Fruit fly (Drosophila melanogaster): Measurements from ENCODE around the gene IKKbeta.

DNA sequence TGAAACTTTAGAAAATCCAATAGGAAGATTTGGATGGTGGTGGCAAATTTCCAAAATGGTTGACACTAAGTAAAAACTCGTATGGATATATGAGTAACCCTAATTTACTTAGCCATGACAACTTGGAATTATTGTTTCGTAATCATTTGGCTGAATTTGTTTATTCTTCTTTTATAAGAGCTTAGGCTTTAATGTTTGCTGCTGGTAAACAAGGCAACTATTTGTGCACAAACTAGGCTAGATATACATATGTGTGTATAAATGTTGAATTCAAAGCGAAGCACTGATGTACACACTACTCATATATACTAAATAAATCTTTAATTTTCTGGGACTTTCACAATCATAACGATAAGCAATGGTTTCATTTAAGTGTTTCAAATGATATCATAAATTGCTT lies 43.3 kb downstream of the IKKbeta start:
- no peak for TF ChIP-seq cic (GFP tag; optimal IDR thresholded peaks at IDR 0.05)
- peak; percentile 26 for TF ChIP-seq CG12768 (GFP tag; optimal IDR thresholded peaks at IDR 0.05)
- no peak for TF ChIP-seq Hr96 (GFP tag; optimal IDR thresholded peaks at IDR 0.05)
- TF ChIP-seq CG5204 (GFP tag; optimal IDR thresholded peaks at IDR 0.05) = no peak
- no peak for TF ChIP-seq Clk (GFP tag; optimal IDR thresholded peaks at IDR 0.05)
